Worm (Caenorhabditis elegans): ENCODE measurements around the gene K11G9.5.
A peak's percentile ranks its signal among the peaks of the same experiment; 100 is the strongest.

DNA sequence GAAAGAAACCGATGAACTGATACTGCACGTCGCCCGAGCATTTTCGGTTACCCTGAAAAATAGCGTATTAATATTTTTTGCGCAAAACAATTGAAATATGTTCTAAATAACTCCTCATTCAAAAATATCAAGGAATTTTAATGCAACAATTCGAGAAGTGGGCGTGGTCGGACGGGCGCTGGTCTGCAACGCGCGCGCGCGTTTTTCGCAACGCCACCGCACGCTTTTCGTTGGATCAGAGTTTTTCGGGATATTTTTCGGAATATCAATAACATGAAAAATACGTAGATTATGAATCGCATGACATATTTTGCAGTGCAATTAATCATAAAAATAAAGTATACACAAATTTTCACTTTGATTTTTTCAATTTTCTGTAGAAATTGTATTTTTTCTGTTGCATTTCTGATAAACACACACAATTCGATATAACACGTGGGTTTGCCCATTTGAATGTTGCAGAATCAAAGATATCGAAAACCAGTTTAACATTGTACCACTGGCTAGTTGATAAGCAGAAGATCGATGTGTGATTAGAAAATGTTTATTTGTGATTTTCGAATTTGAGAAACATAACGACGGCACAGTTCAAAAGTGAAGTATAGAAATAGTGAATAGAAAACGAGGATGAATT is 20.9 kb upstream of the K11G9.5 start, which contains the start of gene dlst-1:
- TF ChIP-seq zag-1 (tag; optimal IDR thresholded peaks at IDR 0.05) (no peak), zip-2 (tag; optimal IDR thresholded peaks at IDR 0.05) (no peak), lin-39 (tag; optimal IDR thresholded peaks at IDR 0.05) (no peak), spr-1 (tag; optimal IDR thresholded peaks at IDR 0.05) (peak; percentile 35), mdl-1 (tag; optimal IDR thresholded peaks at IDR 0.05) (no peak), nhr-6 (tag; optimal IDR thresholded peaks at IDR 0.05) (no peak), nhr-28 (tag; optimal IDR thresholded peaks at IDR 0.05) (no peak), nhr-237 (tag; optimal IDR thresholded peaks at IDR 0.05) (no peak), duxl-1 (tag; optimal IDR thresholded peaks at IDR 0.05; ENCODE audit: poor library complexity) (peak; percentile 35), ctbp-1 (GFP tag; IDR thresholded peaks at IDR 0.05) (no peak), skn-1 (tag; optimal IDR thresholded peaks at IDR 0.05) (no peak)

Measured in whole organism, L4 larva.